Fruit fly (Drosophila melanogaster) whole organism, pupa: ENCODE results near the gene kay.

Source experiments
- CG15710 ChIP-seq: fragments of 200-800 bp; sonication (Bioruptor generic); optimal IDR thresholded peaks from 2 replicates; lab custom pipeline; 2018; ENCODE audit warnings: missing biosample characterization, mild to moderate bottlenecking, missing genetic modification characterization, moderate library complexity
- CG17806 ChIP-seq: fragments of 200-800 bp; sonication (Bioruptor generic); optimal IDR thresholded peaks from 2 replicates; lab custom pipeline; 2018; ENCODE audit warnings: missing biosample characterization, mild to moderate bottlenecking, missing genetic modification characterization, moderate library complexity
- CG34367 ChIP-seq: fragments of 200-800 bp; sonication (Bioruptor generic); optimal IDR thresholded peaks from 2 replicates; lab custom pipeline; 2018; ENCODE audit warnings: missing biosample characterization, mild to moderate bottlenecking, missing genetic modification characterization
- CG4496 ChIP-seq: fragments of 200-800 bp; sonication (Bioruptor generic); IDR thresholded peaks from 3 replicates; pipeline ENCODE4 v1.3.6; 2022; ENCODE audit warnings: missing biosample characterization, missing genetic modification characterization
- CG8159 ChIP-seq: fragments of 200-800 bp; sonication (Bioruptor generic); optimal IDR thresholded peaks from 3 replicates; lab custom pipeline; 2018; ENCODE audit warnings: missing biosample characterization, mild to moderate bottlenecking, missing genetic modification characterization, moderate library complexity
- D1 ChIP-seq: fragments of 200-800 bp; sonication (Bioruptor generic); optimal IDR thresholded peaks from 2 replicates; lab custom pipeline; 2018; ENCODE audit warnings: missing biosample characterization, mild to moderate bottlenecking, missing genetic modification characterization, moderate library complexity
- Pif1A ChIP-seq: fragments of 200-800 bp; sonication (Bioruptor generic); optimal IDR thresholded peaks from 3 replicates; lab custom pipeline; 2016; ENCODE audit warnings: missing biosample characterization, missing genetic modification characterization
- Snoo ChIP-seq: fragments of 200-800 bp; sonication (Bioruptor generic); optimal IDR thresholded peaks from 3 replicates; lab custom pipeline; 2017; ENCODE audit warnings: missing biosample characterization, mild to moderate bottlenecking, missing genetic modification characterization, inconsistent platforms
- fd96Ca ChIP-seq: fragments of 200-800 bp; sonication (Bioruptor generic); IDR thresholded peaks from 3 replicates; pipeline ENCODE4 v1.3.6; 2022; ENCODE audit warnings: missing biosample characterization, missing genetic modification characterization
- gl ChIP-seq: fragments of 200-800 bp; sonication (Bioruptor generic); optimal IDR thresholded peaks from 2 replicates; lab custom pipeline; 2018; ENCODE audit warnings: missing biosample characterization, mild to moderate bottlenecking, missing genetic modification characterization
- rn ChIP-seq: fragments of 200-800 bp; sonication (Bioruptor generic); IDR thresholded peaks from 2 replicates; pipeline ENCODE4 v1.3.6; 2022; ENCODE audit warnings: missing biosample characterization, missing genetic modification characterization

- TF ChIP-seq Snoo (tag; lab: Kevin White, UChicago) (no peak), CG17806 (tag; lab: Kevin White, UChicago) (no peak), D1 (tag; lab: Kevin White, UChicago) (no peak), gl (tag; lab: Kevin White, UChicago) (no peak), Pif1A (GFP tag; lab: Kevin White, UChicago) (no peak), rn (no peak), fd96Ca (GFP tag; lab: Robert Waterston, UW) (0 out of 3 replicates have a peak, but pooled peaks have one; percentile 37), CG15710 (tag; lab: Kevin White, UChicago) (no peak), CG4496 (no peak), CG34367 (no peak), CG8159 (no peak)
Measured at dm6 chr3R:29771645-29772089, 5.9 kb downstream of the kay start.
